Worm (Caenorhabditis elegans) whole organism, midembryonic: ENCODE measurements around the gene Y47D7A.19.

ENCODE experiments used
- T22C8.4 ChIP-seq: fragments of 200-800 bp; sonication (Bioruptor generic); IDR thresholded peaks from 2 replicates; pipeline ENCODE4 v1.3.6; 2022; ENCODE audit warnings: missing genetic modification characterization, missing compliant biosample characterization
- cog-1 ChIP-seq: sonication (generic microtip); optimal IDR thresholded peaks from 2 replicates; lab custom pipeline; 2016; ENCODE audit warnings: missing genetic modification characterization, missing compliant biosample characterization
- flt-1 ChIP-seq: fragments of 200-800 bp; sonication (Bioruptor generic); IDR thresholded peaks from 2 replicates; pipeline ENCODE4 v1.3.6; 2022; ENCODE audit warnings: missing genetic modification characterization, missing compliant biosample characterization
- klf-2 ChIP-seq: fragments of 200-800 bp; sonication (Bioruptor generic); conservative IDR thresholded peaks from 2 replicates; pipeline ENCODE4 v1.3.6; 2022; ENCODE audit warnings: missing genetic modification reagents, missing genetic modification characterization, missing compliant biosample characterization
- med-1 ChIP-seq: sonication (generic microtip); optimal IDR thresholded peaks from 2 replicates; lab custom pipeline; 2017; ENCODE audit warnings: missing genetic modification characterization, mild to moderate bottlenecking, missing compliant biosample characterization, antibody characterized with exemption, missing genetic modification reagents; ENCODE audit not compliant: insufficient read depth
- ref-1 ChIP-seq: fragments of 200-800 bp; sonication (Bioruptor generic); conservative IDR thresholded peaks from 2 replicates; pipeline ENCODE4 v1.3.6; 2022; ENCODE audit warnings: missing genetic modification reagents, missing genetic modification characterization, missing compliant biosample characterization
- tab-1 ChIP-seq: fragments of 200-800 bp; sonication (Bioruptor generic); IDR thresholded peaks from 2 replicates; pipeline ENCODE4 v1.3.6; 2022; ENCODE audit warnings: missing genetic modification characterization, missing compliant biosample characterization
- ztf-23 ChIP-seq: fragments of 200-800 bp; sonication (Bioruptor generic); IDR thresholded peaks from 2 replicates; pipeline ENCODE4 v1.3.6; 2022; ENCODE audit warnings: missing genetic modification reagents, missing genetic modification characterization, missing compliant biosample characterization
- ztf-29 ChIP-seq: fragments of 200-800 bp; sonication (Bioruptor generic); IDR thresholded peaks from 2 replicates; pipeline ENCODE4 v1.3.6; 2022; ENCODE audit warnings: missing genetic modification reagents, missing genetic modification characterization, missing compliant biosample characterization

ce11 chrV:4419767-4420322 lies 4.3 kb upstream of the Y47D7A.19 start, which contains the start of the genes Y47D7A.7 and Y47D7A.2:
- TF ChIP-seq flt-1 (GFP tag; lab: Robert Waterston, UW) = no peak
- TF ChIP-seq ztf-29 = no peak
- no peak for TF ChIP-seq cog-1 (tag; lab: Kevin White, UChicago)
- TF ChIP-seq T22C8.4 (GFP tag; lab: Robert Waterston, UW) = no peak
- no peak for TF ChIP-seq ztf-23 (GFP tag; lab: Robert Waterston, UW)
- TF ChIP-seq med-1 (GFP tag; lab: Kevin White, UChicago) = no peak
- TF ChIP-seq ref-1 (GFP tag; lab: Robert Waterston, UW) = no peak
- TF ChIP-seq klf-2 (GFP tag; lab: Robert Waterston, UW) = no peak
- no peak for TF ChIP-seq tab-1 (GFP tag; lab: Robert Waterston, UW)
